Worm (Caenorhabditis elegans): Measurements from ENCODE around the gene tsr-2.
"Not testable (repeated sequence)": the region's sequence is repeated elsewhere in the genome, so short reads cannot be mapped to it uniquely, and the experiment has no call there.

Gene tsr-2

ce11 chrIV:16622522-16622921, 33.9 kb upstream of the tsr-2 start:
- TF ChIP-seq F13H6.1 (tag; optimal IDR thresholded peaks at IDR 0.05) (no peak), nhr-21 (tag; optimal IDR thresholded peaks at IDR 0.05) (no peak), sma-3 (GFP tag; optimal IDR thresholded peaks at IDR 0.05) (no peak), egl-27 (tag; optimal IDR thresholded peaks at IDR 0.05) (no peak), ceh-82 (tag; optimal IDR thresholded peaks at IDR 0.05) (no peak), nhr-237 (tag; optimal IDR thresholded peaks at IDR 0.05) (no peak), elt-1 (tag; optimal IDR thresholded peaks at IDR 0.05) (no peak), lin-11 (tag; optimal IDR thresholded peaks at IDR 0.05) (no peak), snpc-4 (tag; optimal IDR thresholded peaks at IDR 0.05) (no peak), ceh-16 (tag; optimal IDR thresholded peaks at IDR 0.05) (no peak), nhr-25 (tag; optimal IDR thresholded peaks at IDR 0.05) (no peak)

DNA sequence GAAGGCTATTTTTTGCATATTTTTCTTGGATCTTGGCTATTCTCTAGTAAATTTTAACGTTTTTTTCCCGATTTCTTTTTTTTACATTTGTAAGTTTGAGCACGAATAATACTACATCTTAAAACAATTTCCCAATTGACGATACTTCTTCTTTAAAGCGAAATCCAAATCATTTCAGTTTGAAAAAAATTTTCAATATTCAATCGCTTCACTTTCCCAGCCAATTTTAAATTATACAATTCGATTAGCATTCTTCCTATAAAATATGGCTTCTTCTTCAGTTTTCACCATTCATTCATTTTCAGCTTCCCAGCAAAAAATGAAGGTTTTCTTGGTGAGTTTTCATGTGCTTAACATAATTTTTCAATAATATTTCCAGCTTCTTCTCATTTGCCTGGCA, 30.5 kb upstream of the tsr-2 start, which contains the start of gene fip-7:
Gene fip-7 (plus strand): TSS at position 301 of the 400 bp plus-strand sequence.
- TF ChIP-seq sma-9 (GFP tag; optimal IDR thresholded peaks at IDR 0.05); sma-9 (tag; optimal IDR thresholded peaks at IDR 0.05); R02D3.7 (tag; optimal IDR thresholded peaks at IDR 0.05); dmd-4 (tag; optimal IDR thresholded peaks at IDR 0.05): not testable (repeated sequence)

DNA sequence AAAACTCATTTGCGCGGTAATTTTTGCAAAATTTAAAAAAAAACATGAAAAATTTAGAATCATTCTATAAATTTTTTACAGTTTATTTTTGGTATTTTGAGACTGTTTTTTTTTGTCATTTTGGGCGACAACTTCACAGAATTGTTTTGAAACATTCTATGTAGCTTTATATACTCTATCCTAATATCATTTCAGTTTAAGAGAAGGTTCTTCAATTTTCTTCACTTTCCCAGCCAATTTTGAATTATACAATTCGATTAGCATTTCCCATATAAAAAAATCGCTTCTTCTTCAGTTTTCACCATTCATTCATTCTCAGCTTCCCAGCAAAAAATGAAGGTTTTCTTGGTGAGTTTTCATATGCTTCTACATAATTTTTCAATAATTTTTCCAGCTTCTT, 28.7 kb upstream of the tsr-2 start, which contains the start of gene fipr-28:
Gene fipr-28 (plus strand): TSS at position 301 of the 400 bp plus-strand sequence.
- no peak for TF ChIP-seq ztf-4 (tag; optimal IDR thresholded peaks at IDR 0.05)
- TF ChIP-seq lin-11 (tag; optimal IDR thresholded peaks at IDR 0.05), result no peak
- no peak for TF ChIP-seq lsy-2 (tag; optimal IDR thresholded peaks at IDR 0.05)
- no peak for TF ChIP-seq nhr-12 (tag; optimal IDR thresholded peaks at IDR 0.05)
- TF ChIP-seq mab-5 (tag; optimal IDR thresholded peaks at IDR 0.05), result no peak
- TF ChIP-seq skn-1 (tag; optimal IDR thresholded peaks at IDR 0.05), result no peak
- TF ChIP-seq alr-1 (tag; optimal IDR thresholded peaks at IDR 0.05), result no peak
- no peak for TF ChIP-seq ztf-11 (tag; optimal IDR thresholded peaks at IDR 0.05)
- no peak for TF ChIP-seq sma-3 (GFP tag; optimal IDR thresholded peaks at IDR 0.05)
- no peak for TF ChIP-seq nhr-129 (tag; optimal IDR thresholded peaks at IDR 0.05)
- no peak for TF ChIP-seq unc-62 (GFP tag; optimal IDR thresholded peaks at IDR 0.05)
- no peak for TF ChIP-seq ceh-16 (tag; optimal IDR thresholded peaks at IDR 0.05)
- TF ChIP-seq ZK546.5 (tag; optimal IDR thresholded peaks at IDR 0.05), result no peak
- TF ChIP-seq ceh-82 (tag; optimal IDR thresholded peaks at IDR 0.05), result no peak
- no peak for TF ChIP-seq sma-9 (GFP tag; optimal IDR thresholded peaks at IDR 0.05)
- no peak for TF ChIP-seq sma-9 (tag; optimal IDR thresholded peaks at IDR 0.05)
- no peak for TF ChIP-seq nhr-11 (tag; optimal IDR thresholded peaks at IDR 0.05)
- TF ChIP-seq peb-1 (tag; optimal IDR thresholded peaks at IDR 0.05), result no peak
- TF ChIP-seq sem-4 (tag; optimal IDR thresholded peaks at IDR 0.05), result no peak
- no peak for TF ChIP-seq nhr-23 (tag; optimal IDR thresholded peaks at IDR 0.05)
- TF ChIP-seq unc-39 (tag; optimal IDR thresholded peaks at IDR 0.05), result no peak

- TF ChIP-seq nhr-6 (tag; optimal IDR thresholded peaks at IDR 0.05) (no peak), ama-1 (optimal IDR thresholded peaks at IDR 0.05) (no peak), aly-2 (tag; optimal IDR thresholded peaks at IDR 0.05) (no peak), unc-55 (GFP tag; optimal IDR thresholded peaks at IDR 0.05) (no peak), lin-39 (tag; optimal IDR thresholded peaks at IDR 0.05) (no peak), C34F6.9 (tag; optimal IDR thresholded peaks at IDR 0.05) (no peak), snpc-4 (tag; optimal IDR thresholded peaks at IDR 0.05) (no peak), ceh-82 (tag; optimal IDR thresholded peaks at IDR 0.05) (no peak), elt-3 (tag; optimal IDR thresholded peaks at IDR 0.05) (no peak), lsy-2 (tag; optimal IDR thresholded peaks at IDR 0.05) (no peak), Y55F3AM.14 (GFP tag; optimal IDR thresholded peaks at IDR 0.05) (no peak), R02D3.7 (tag; optimal IDR thresholded peaks at IDR 0.05) (no peak), nhr-129 (tag; optimal IDR thresholded peaks at IDR 0.05) (no peak), egl-27 (tag; optimal IDR thresholded peaks at IDR 0.05) (no peak), fos-1 (tag; optimal IDR thresholded peaks at IDR 0.05) (no peak), nhr-23 (tag; optimal IDR thresholded peaks at IDR 0.05) (no peak), dmd-4 (tag; optimal IDR thresholded peaks at IDR 0.05) (no peak), ceh-16 (tag; optimal IDR thresholded peaks at IDR 0.05) (no peak), mbf-1 (tag; optimal IDR thresholded peaks at IDR 0.05) (no peak), nhr-77 (tag; optimal IDR thresholded peaks at IDR 0.05) (no peak)
Measured at ce11 chrIV:16629090-16629489, 27.3 kb upstream of the tsr-2 start, which contains the start of gene Y51H4A.936. Gene Y51H4A.936, plus strand, starts transcription at chrIV:16629390.
